Worm (Caenorhabditis elegans): Measurements from ENCODE around the gene gly-10.

Gene gly-10

ce11 chrIV:13783237-13784012 is 4.5 kb downstream of the gly-10 start, which contains the start of gene iscu-1 (continued):
- no peak for TF ChIP-seq Y105C5A.15 (GFP tag; IDR thresholded peaks at IDR 0.05)
- no peak for TF ChIP-seq ceh-20 (GFP tag; IDR thresholded peaks at IDR 0.05)
- no peak for TF ChIP-seq zfp-3 (GFP tag; conservative IDR thresholded peaks at IDR 0.05)
- TF ChIP-seq saeg-2 (GFP tag; IDR thresholded peaks at IDR 0.05) = no peak
- no peak for TF ChIP-seq F37D6.2 (tag; optimal IDR thresholded peaks at IDR 0.05)
- peak; percentile 48 for TF ChIP-seq dve-1 (tag; optimal IDR thresholded peaks at IDR 0.05; ENCODE audit: insufficient read depth)
- TF ChIP-seq ztf-11 (tag; optimal IDR thresholded peaks at IDR 0.05) = no peak
- TF ChIP-seq lsy-2 (tag; optimal IDR thresholded peaks at IDR 0.05) = peak in 1 of 2 experiments; percentile 80
- no peak for TF ChIP-seq spr-1 (tag; optimal IDR thresholded peaks at IDR 0.05)
- TF ChIP-seq nhr-102 (tag; optimal IDR thresholded peaks at IDR 0.05) = no peak
- peak; percentile 16 for TF ChIP-seq pqm-1 (tag; optimal IDR thresholded peaks at IDR 0.05)
- no peak for TF ChIP-seq fos-1 (tag; optimal IDR thresholded peaks at IDR 0.05)
- no peak for TF ChIP-seq dmd-8 (GFP tag; IDR thresholded peaks at IDR 0.05)
- no peak for TF ChIP-seq ceh-82 (tag; optimal IDR thresholded peaks at IDR 0.05)
- no peak for TF ChIP-seq zip-11 (GFP tag; IDR thresholded peaks at IDR 0.05)
- no peak for TF ChIP-seq Y5F2A.4 (GFP tag; optimal IDR thresholded peaks at IDR 0.05)
- no peak for TF ChIP-seq egl-43 (GFP tag; IDR thresholded peaks at IDR 0.05)
- no peak for TF ChIP-seq fkh-10 (GFP tag; optimal IDR thresholded peaks at IDR 0.05)
- peak; percentile 44 for TF ChIP-seq nhr-6 (tag; optimal IDR thresholded peaks at IDR 0.05)
- TF ChIP-seq ceh-32 (tag; optimal IDR thresholded peaks at IDR 0.05; ENCODE audit: poor library complexity) = no peak
- TF ChIP-seq unc-130 (GFP tag; optimal IDR thresholded peaks at IDR 0.05) = no peak
- no peak for TF ChIP-seq F10B5.3 (tag; optimal IDR thresholded peaks at IDR 0.05)
- peak; percentile 65; the same call in 1 of the 2 replicates for TF ChIP-seq daf-19 (GFP tag; conservative IDR thresholded peaks at IDR 0.05)
- no peak for TF ChIP-seq lir-3 (tag; optimal IDR thresholded peaks at IDR 0.05)
- TF ChIP-seq ceh-62 (tag; optimal IDR thresholded peaks at IDR 0.05) = no peak
- TF ChIP-seq zag-1 (tag; optimal IDR thresholded peaks at IDR 0.05) = no peak
- no peak for TF ChIP-seq tra-1 (GFP tag; IDR thresholded peaks at IDR 0.05)
- TF ChIP-seq madf-5 (GFP tag; IDR thresholded peaks at IDR 0.05) = no peak
- TF ChIP-seq mes-2 (tag; optimal IDR thresholded peaks at IDR 0.05; ENCODE audit: poor library complexity, severe bottlenecking) = peak; percentile 93
- TF ChIP-seq mdl-1 (tag; optimal IDR thresholded peaks at IDR 0.05) = no peak
- no peak for TF ChIP-seq tag-97 (GFP tag; IDR thresholded peaks at IDR 0.05)
- TF ChIP-seq T26A8.4 (GFP tag; IDR thresholded peaks at IDR 0.05) = no peak
- TF ChIP-seq snpc-4 (tag; optimal IDR thresholded peaks at IDR 0.05) = no peak
- TF ChIP-seq nhr-28 (tag; optimal IDR thresholded peaks at IDR 0.05) = peak; percentile 57
- TF ChIP-seq ztf-7 (tag; optimal IDR thresholded peaks at IDR 0.05) = peak; percentile 81
- TF ChIP-seq lin-15B (tag; optimal IDR thresholded peaks at IDR 0.05) = no peak
- no peak for TF ChIP-seq madf-9 (GFP tag; conservative IDR thresholded peaks at IDR 0.05)
- no peak for TF ChIP-seq pha-4 (GFP tag; IDR thresholded peaks at IDR 0.05)
- TF ChIP-seq pha-4 (tag; optimal IDR thresholded peaks at IDR 0.05) = no peak
- TF ChIP-seq lin-13 (GFP tag; optimal IDR thresholded peaks at IDR 0.05) = no peak
- peak; percentile 70 for TF ChIP-seq mep-1 (tag; optimal IDR thresholded peaks at IDR 0.05)
- TF ChIP-seq nhr-42 (GFP tag; IDR thresholded peaks at IDR 0.05) = no peak
- TF ChIP-seq F44E2.7 (GFP tag; IDR thresholded peaks at IDR 0.05) = no peak
- TF ChIP-seq dmd-6 (GFP tag; IDR thresholded peaks at IDR 0.05) = peak; percentile 16; the same call in 1 of the 2 replicates
- TF ChIP-seq ZK337.2 (GFP tag; IDR thresholded peaks at IDR 0.05) = no peak
- no peak for TF ChIP-seq skn-1 (tag; optimal IDR thresholded peaks at IDR 0.05)
- peak; percentile 88 for TF ChIP-seq snpc-1.2 (GFP tag; IDR thresholded peaks at IDR 0.05)
- TF ChIP-seq nhr-41 (GFP tag; IDR thresholded peaks at IDR 0.05) = no peak
- TF ChIP-seq aha-1 (tag) = peak; percentile 35
- peak; percentile 43 for TF ChIP-seq dpl-1 (GFP tag; optimal IDR thresholded peaks at IDR 0.05)
- no peak for TF ChIP-seq mdt-29 (GFP tag; IDR thresholded peaks at IDR 0.05)
- TF ChIP-seq nhr-111 (GFP tag; optimal IDR thresholded peaks at IDR 0.05) = no peak
